Worm (Caenorhabditis elegans) whole organism, L4 larva: Measurements from ENCODE around the gene F58A4.1.

ENCODE experiments used
- T26A8.4 ChIP-seq: fragments of 200-800 bp; sonication (Bioruptor generic); IDR thresholded peaks from 2 replicates; pipeline ENCODE4 v1.3.6; 2022; ENCODE audit warnings: missing genetic modification characterization, missing compliant biosample characterization
- Y105C5A.15 ChIP-seq: fragments of 200-800 bp; sonication (Bioruptor generic); IDR thresholded peaks from 2 replicates; pipeline ENCODE4 v1.3.6; 2022; ENCODE audit warnings: missing genetic modification characterization, missing compliant biosample characterization
- daf-16 ChIP-seq, 3 experiments: sonication (generic microtip); optimal IDR thresholded peaks; 2 replicates each; lab custom pipeline; 2016 to 2017; ENCODE audit warnings: missing genetic modification characterization in 3 of 3, missing genetic modification reagents in 3 of 3, mild to moderate bottlenecking in 2 of 3, missing compliant biosample characterization in 2 of 3, missing biosample characterization in 1 of 3, moderate library complexity in 1 of 3
- dpl-1 ChIP-seq: fragments of 150-350 bp; optimal IDR thresholded peaks from 2 replicates; lab custom pipeline; 2014; ENCODE audit warnings: missing biosample characterization, missing genetic modification reagents, missing genetic modification characterization
- dve-1 ChIP-seq: sonication (generic microtip); optimal IDR thresholded peaks from 2 replicates; lab custom pipeline; 2017; ENCODE audit warnings: antibody characterized with exemption, mild to moderate bottlenecking, missing genetic modification characterization, missing compliant biosample characterization; ENCODE audit not compliant: insufficient read depth
- hif-1 ChIP-seq, 2 experiments: sonication (generic microtip); optimal IDR thresholded peaks; 2 replicates each; lab custom pipeline; 2016 to 2017; ENCODE audit warnings: missing compliant biosample characterization in 2 of 2, missing genetic modification characterization in 2 of 2, missing genetic modification reagents in 2 of 2, missing genotype in 2 of 2, mild to moderate bottlenecking in 1 of 2
- hlh-11 ChIP-seq: fragments of 200-800 bp; sonication (Bioruptor generic); optimal IDR thresholded peaks from 2 replicates; lab custom pipeline; 2018; ENCODE audit warnings: mild to moderate bottlenecking, missing genetic modification characterization, missing compliant biosample characterization
- hlh-30 ChIP-seq: sonication (generic microtip); optimal IDR thresholded peaks from 2 replicates; lab custom pipeline; 2017; ENCODE audit warnings: antibody characterized with exemption, mild to moderate bottlenecking, missing genetic modification characterization, missing compliant biosample characterization; ENCODE audit not compliant: insufficient read depth
- lin-1 ChIP-seq: fragments of 200-800 bp; sonication (Bioruptor generic); IDR thresholded peaks from 2 replicates; pipeline ENCODE4 v1.3.6; 2022; ENCODE audit warnings: missing genetic modification reagents, missing genetic modification characterization, missing compliant biosample characterization
- lin-13 ChIP-seq: fragments of 150-350 bp; optimal IDR thresholded peaks from 2 replicates; lab custom pipeline; 2014; ENCODE audit warnings: missing biosample characterization, missing genetic modification reagents, missing genetic modification characterization
- lin-15B ChIP-seq: fragments of 150-350 bp; sonication (generic microtip); optimal IDR thresholded peaks from 3 replicates; lab custom pipeline; 2014; ENCODE audit warnings: missing biosample characterization, missing genetic modification characterization
- lin-38 ChIP-seq: fragments of 200-800 bp; sonication (Bioruptor generic); IDR thresholded peaks from 2 replicates; pipeline ENCODE4 v1.3.6; 2022; ENCODE audit warnings: missing genetic modification reagents, missing genetic modification characterization, missing compliant biosample characterization
- lin-39 ChIP-seq: fragments of 150-350 bp; optimal IDR thresholded peaks from 2 replicates; lab custom pipeline; 2014; ENCODE audit warnings: missing biosample characterization, missing genetic modification reagents, missing genetic modification characterization
- lsy-2 ChIP-seq, 2 experiments: fragments of 150-350 bp in 1 of 2; sonication (generic microtip) in 1 of 2; optimal IDR thresholded peaks; 2 replicates each; lab custom pipeline; 2014 to 2017; ENCODE audit warnings: missing biosample characterization in 2 of 2, missing genetic modification characterization in 2 of 2
- madf-9 ChIP-seq: fragments of 200-800 bp; sonication (Bioruptor generic); conservative IDR thresholded peaks from 2 replicates; pipeline ENCODE4 v1.3.6; 2022; ENCODE audit warnings: missing genetic modification reagents, missing genetic modification characterization, missing compliant biosample characterization
- mep-1 ChIP-seq: fragments of 150-350 bp; sonication (generic microtip); optimal IDR thresholded peaks from 3 replicates; lab custom pipeline; 2014; ENCODE audit warnings: missing biosample characterization, missing genetic modification characterization
- mes-2 ChIP-seq: sonication (generic microtip); optimal IDR thresholded peaks from 2 replicates; lab custom pipeline; 2016; ENCODE audit warnings: missing genotype, mild to moderate bottlenecking, missing genetic modification characterization, missing compliant biosample characterization; ENCODE audit not compliant: poor library complexity, severe bottlenecking
- mxl-2 ChIP-seq: fragments of 200-800 bp; sonication (Bioruptor generic); conservative IDR thresholded peaks from 2 replicates; pipeline ENCODE4 v1.3.6; 2022; ENCODE audit warnings: missing genetic modification reagents, missing genetic modification characterization, missing compliant biosample characterization
- nhr-10 ChIP-seq: fragments of 150-350 bp; optimal IDR thresholded peaks from 2 replicates; lab custom pipeline; 2014; ENCODE audit warnings: missing biosample characterization, missing genetic modification characterization
- nhr-111 ChIP-seq: fragments of 200-800 bp; sonication (Bioruptor generic); optimal IDR thresholded peaks from 2 replicates; lab custom pipeline; 2018; ENCODE audit warnings: mild to moderate bottlenecking, missing genetic modification characterization, missing compliant biosample characterization
- nhr-28 ChIP-seq: fragments of 150-350 bp; optimal IDR thresholded peaks from 2 replicates; lab custom pipeline; 2014; ENCODE audit warnings: missing biosample characterization, missing genetic modification characterization
- nhr-6 ChIP-seq: fragments of 150-350 bp; optimal IDR thresholded peaks from 2 replicates; lab custom pipeline; 2014; ENCODE audit warnings: missing biosample characterization, missing genetic modification characterization
- nhr-77 ChIP-seq: fragments of 150-350 bp; optimal IDR thresholded peaks from 2 replicates; lab custom pipeline; 2014; ENCODE audit warnings: missing biosample characterization, missing genetic modification characterization
- php-3 ChIP-seq: fragments of 200-800 bp; sonication (Bioruptor generic); IDR thresholded peaks from 2 replicates; pipeline ENCODE4 v1.3.6; 2022; ENCODE audit warnings: missing genetic modification reagents, missing genetic modification characterization, missing compliant biosample characterization
- pqm-1 ChIP-seq: sonication (generic microtip); optimal IDR thresholded peaks from 2 replicates; lab custom pipeline; 2017; ENCODE audit warnings: missing biosample characterization, missing genetic modification characterization
- sdz-12 ChIP-seq: fragments of 200-800 bp; sonication (Bioruptor generic); optimal IDR thresholded peaks from 2 replicates; lab custom pipeline; 2018; ENCODE audit warnings: mild to moderate bottlenecking, missing genetic modification characterization, missing compliant biosample characterization
- skn-1 ChIP-seq: fragments of 150-350 bp; optimal IDR thresholded peaks from 2 replicates; lab custom pipeline; 2014; ENCODE audit warnings: missing biosample characterization, missing genetic modification characterization
- tag-97 ChIP-seq: fragments of 200-800 bp; sonication (Bioruptor generic); IDR thresholded peaks from 2 replicates; pipeline ENCODE4 v1.3.6; 2022; ENCODE audit warnings: missing genetic modification characterization, missing compliant biosample characterization
- tra-1 ChIP-seq: fragments of 200-800 bp; sonication (Bioruptor generic); IDR thresholded peaks from 2 replicates; pipeline ENCODE4 v1.3.6; 2022; ENCODE audit warnings: missing genetic modification reagents, missing genetic modification characterization, missing compliant biosample characterization
- unc-62 ChIP-seq, 3 experiments: fragments of 150-350 bp in 1 of 3; sonication (generic microtip); optimal IDR thresholded peaks in 2 of 3; peaks in 1 of 3; 1 replicate in 1 of 3; 2 replicates in 2 of 3; lab custom pipeline; 2014 to 2017; ENCODE audit warnings: missing biosample characterization in 3 of 3, missing genetic modification characterization in 3 of 3, missing genetic modification reagents in 3 of 3, missing genotype in 1 of 3

The F58A4.1 gene

ce11 chrIII:9568451-9568850 lies 29.8 kb upstream of the F58A4.1 start, which contains the start of gene C48B4.13 (continued):
- TF ChIP-seq nhr-111 (GFP tag; lab: Kevin White, UChicago) (no peak), madf-9 (GFP tag; lab: Robert Waterston, UW) (no peak), unc-62 (GFP tag; optimal IDR thresholded peaks at IDR 0.05 in 1 of 2; lab: Kevin White, UChicago) (no peak), unc-62 (tag; optimal IDR thresholded peaks at IDR 0.05; lab: Kevin White, UChicago) (no peak), lin-15B (tag; lab: Kevin White, UChicago) (no peak)

ce11 chrIII:9570869-9571268 lies 27.4 kb upstream of the F58A4.1 start:
- TF ChIP-seq nhr-6 (tag; lab: Kevin White, UChicago) (no peak), lin-38 (GFP tag; lab: Robert Waterston, UW) (peak; percentile 42; the same call in 1 of the 2 replicates), T26A8.4 (GFP tag; lab: Robert Waterston, UW) (peak; percentile 21; the same call in 1 of the 2 replicates), lsy-2 (tag; optimal IDR thresholded peaks at IDR 0.05; lab: Kevin White, UChicago) (peak in 1 of 2 experiments; percentile 54), nhr-10 (tag; lab: Kevin White, UChicago) (no peak), dpl-1 (GFP tag; lab: Kevin White, UChicago) (peak; percentile 85), mes-2 (tag; lab: Kevin White, UChicago) (peak; percentile 13), lin-13 (GFP tag; lab: Kevin White, UChicago) (no peak)
- TF ChIP-seq, all 104 proteins: peak for 5

ce11 chrIII:9580039-9580891 lies 18.0 kb upstream of the F58A4.1 start, which contains the start of gene ced-7:
Gene ced-7 (minus strand): TSS chrIII:9580089.
- no peak for TF ChIP-seq mxl-2 (GFP tag; lab: Robert Waterston, UW)
- TF ChIP-seq Y105C5A.15 (GFP tag; lab: Robert Waterston, UW), result no peak
- TF ChIP-seq dve-1, result no peak
- TF ChIP-seq tra-1 (GFP tag; lab: Robert Waterston, UW), result no peak
- TF ChIP-seq hlh-30 (tag; lab: Kevin White, UChicago), result peak; percentile 87
- TF ChIP-seq lin-38 (GFP tag; lab: Robert Waterston, UW), result peak; percentile 49
- TF ChIP-seq lin-1 (GFP tag; lab: Robert Waterston, UW), result no peak
- TF ChIP-seq skn-1, result no peak
- TF ChIP-seq hif-1 (tag; optimal IDR thresholded peaks at IDR 0.05; lab: Kevin White, UChicago), result no peak
- no peak for TF ChIP-seq nhr-77 (tag; lab: Kevin White, UChicago)
- TF ChIP-seq mes-2 (tag; lab: Kevin White, UChicago), result no peak
- peak in 1 of 2 experiments; percentile 45 for TF ChIP-seq unc-62 (GFP tag; optimal IDR thresholded peaks at IDR 0.05 in 1 of 2; lab: Kevin White, UChicago)
- no peak for TF ChIP-seq unc-62 (tag; optimal IDR thresholded peaks at IDR 0.05; lab: Kevin White, UChicago)
- TF ChIP-seq lsy-2 (tag; optimal IDR thresholded peaks at IDR 0.05; lab: Kevin White, UChicago), result peak in 1 of 2 experiments; percentile 28
- TF ChIP-seq daf-16 (GFP tag; optimal IDR thresholded peaks at IDR 0.05; lab: Kevin White, UChicago), result no peak
- peak; percentile 77 for TF ChIP-seq daf-16 (tag; optimal IDR thresholded peaks at IDR 0.05; lab: Kevin White, UChicago)
- TF ChIP-seq mep-1 (tag; lab: Kevin White, UChicago), result no peak
- no peak for TF ChIP-seq nhr-6 (tag; lab: Kevin White, UChicago)

- TF ChIP-seq dve-1 (peak; percentile 75), lin-39 (tag; lab: Kevin White, UChicago) (no peak), nhr-28 (tag; lab: Kevin White, UChicago) (peak; percentile 29), php-3 (GFP tag; lab: Robert Waterston, UW) (peak; percentile 74), lin-1 (GFP tag; lab: Robert Waterston, UW) (no peak), tag-97 (GFP tag; lab: Robert Waterston, UW) (no peak), sdz-12 (GFP tag; lab: Kevin White, UChicago) (no peak), daf-16 (GFP tag; optimal IDR thresholded peaks at IDR 0.05; lab: Kevin White, UChicago) (no peak), daf-16 (tag; optimal IDR thresholded peaks at IDR 0.05; lab: Kevin White, UChicago) (peak; percentile 99), hlh-11 (tag; lab: Kevin White, UChicago) (peak; percentile 14), pqm-1 (peak; percentile 4), nhr-77 (tag; lab: Kevin White, UChicago) (peak; percentile 21)
Observed at ce11 chrIII:9582240-9582639, 16.0 kb upstream of the F58A4.1 start, which contains the start of gene C48B4.3. Gene C48B4.3 (minus strand): TSS chrIII:9582388.
